2 worm cellular contexts compared by ENCODE assay signal in the genomic region with DNA sequence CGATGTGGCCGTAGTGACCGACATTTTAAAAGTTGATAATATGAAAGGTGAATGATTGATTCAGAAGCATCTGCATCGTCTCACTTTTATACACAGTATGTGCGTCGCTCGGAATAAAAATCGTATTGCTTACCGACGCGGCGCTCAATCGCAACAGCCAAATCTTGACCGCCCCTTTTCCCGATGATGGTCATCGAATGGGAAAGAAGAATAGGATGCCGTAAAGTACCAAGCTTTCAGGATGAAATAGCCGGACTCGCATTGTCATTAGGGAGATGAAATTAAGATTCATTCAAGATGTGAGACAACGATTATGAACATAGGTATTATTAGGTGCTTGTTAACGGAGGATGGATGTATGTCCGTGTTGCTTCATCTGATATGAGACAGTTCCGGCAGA.
TF ChIP-seq lines count a peak whose summit lies in the region.

Gene lon-3, minus strand, starts transcription at position 101 of the 400 bp plus-strand sequence.

TF ChIP-seq in whole organism, late embryonic, 69 proteins besides CTCF, POLR2A, EP300 and RAD21:
- TF ChIP-seq rnt-1 (tag; optimal IDR thresholded peaks at IDR 0.05; lab: Kevin White, UChicago) (peak; percentile 4), ahr-1 (tag; optimal IDR thresholded peaks at IDR 0.05; lab: Kevin White, UChicago) (no peak)

TF ChIP-seq in whole organism, mixed stage, embryonic, 35 proteins besides CTCF, POLR2A, EP300 and RAD21:
- TF ChIP-seq elt-1 (tag; optimal IDR thresholded peaks at IDR 0.05; lab: Kevin White, UChicago; ENCODE audit: borderline replicate concordance, insufficient read depth) (peak; percentile 58), nhr-76 (tag; optimal IDR thresholded peaks at IDR 0.05; lab: Kevin White, UChicago) (no peak), M03D4.4 (tag; optimal IDR thresholded peaks at IDR 0.05; lab: Kevin White, UChicago) (no peak), lsy-2 (tag; optimal IDR thresholded peaks at IDR 0.05; lab: Kevin White, UChicago) (no peak), flh-1 (GFP tag; optimal IDR thresholded peaks at IDR 0.05; lab: Kevin White, UChicago) (no peak)
TF ChIP-seq in whole organism, mixed stage, embryonic: peak in this region for 1.
